Worm (Caenorhabditis elegans): ENCODE results near the gene apl-1.

- TF ChIP-seq pros-1 (tag; optimal IDR thresholded peaks at IDR 0.05): no peak
- no peak for TF ChIP-seq zip-5 (tag; optimal IDR thresholded peaks at IDR 0.05)
- no peak for TF ChIP-seq ama-1 (optimal IDR thresholded peaks at IDR 0.05)
- no peak for TF ChIP-seq npax-4 (tag; optimal IDR thresholded peaks at IDR 0.05)
- no peak for TF ChIP-seq elt-2 (tag; optimal IDR thresholded peaks at IDR 0.05)
- no peak for TF ChIP-seq ceh-45 (GFP tag; IDR thresholded peaks at IDR 0.05)
- TF ChIP-seq pha-4 (tag; optimal IDR thresholded peaks at IDR 0.05): no peak
- no peak for TF ChIP-seq dve-1 (tag; optimal IDR thresholded peaks at IDR 0.05)
- TF ChIP-seq pax-1 (tag; optimal IDR thresholded peaks at IDR 0.05): no peak
- TF ChIP-seq C08G9.2 (tag; optimal IDR thresholded peaks at IDR 0.05): no peak
Observed at ce11 chrX:5164054-5164453, 47.4 kb upstream of the apl-1 start.

Data from whole organism, late embryonic.